Worm (Caenorhabditis elegans): ENCODE results near the gene nrde-3.

nrde-3 gene

DNA sequence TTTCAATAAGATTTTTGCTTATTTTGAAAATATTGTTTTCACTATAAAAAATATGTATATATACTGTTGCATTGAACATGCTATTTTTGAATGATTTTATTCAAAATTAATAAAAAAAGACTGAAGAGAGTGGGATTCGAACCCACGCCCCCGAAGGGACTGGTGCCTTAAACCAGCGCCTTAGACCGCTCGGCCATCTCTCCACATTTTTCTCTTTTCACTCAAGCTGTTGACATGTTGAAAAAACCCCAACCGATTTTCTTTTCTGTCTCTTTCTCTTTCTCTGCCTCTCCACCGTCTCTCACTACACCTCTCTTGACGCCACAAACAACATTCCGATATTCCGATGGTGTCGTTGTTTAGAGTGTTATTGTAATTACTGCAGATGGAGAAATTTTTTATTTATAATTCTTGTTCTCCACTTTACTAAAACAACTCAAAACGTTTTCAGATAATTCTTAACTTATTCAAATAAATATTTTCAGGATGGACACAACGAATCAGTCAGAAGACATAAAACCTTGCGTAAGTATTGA lies 18.8 kb upstream of the nrde-3 start, which contains the start of gene sor-3 (continued):
- TF ChIP-seq ceh-2 (tag; optimal IDR thresholded peaks at IDR 0.05) (peak; percentile 87), syd-9 (tag; optimal IDR thresholded peaks at IDR 0.05) (peak; percentile 82), ceh-24 (tag; optimal IDR thresholded peaks at IDR 0.05) (peak; percentile 81), elt-2 (tag; optimal IDR thresholded peaks at IDR 0.05) (peak; percentile 93), pha-4 (tag; optimal IDR thresholded peaks at IDR 0.05) (no peak), ceh-9 (tag; optimal IDR thresholded peaks at IDR 0.05) (peak; percentile 78), mec-3 (tag; optimal IDR thresholded peaks at IDR 0.05; ENCODE audit: borderline replicate concordance) (peak; percentile 57), pqm-1 (tag; optimal IDR thresholded peaks at IDR 0.05) (peak; percentile 85), T23F11.4 (GFP tag; optimal IDR thresholded peaks at IDR 0.05) (peak; percentile 84), hlh-30 (tag; optimal IDR thresholded peaks at IDR 0.05; ENCODE audit: insufficient read depth) (peak; percentile 53), ceh-18 (tag; optimal IDR thresholded peaks at IDR 0.05) (peak; percentile 87), C08G9.2 (tag; optimal IDR thresholded peaks at IDR 0.05) (peak; percentile 71), npax-4 (tag; optimal IDR thresholded peaks at IDR 0.05) (peak; percentile 70), pha-2 (tag; optimal IDR thresholded peaks at IDR 0.05) (peak; percentile 86), ceh-31 (tag; optimal IDR thresholded peaks at IDR 0.05) (peak; percentile 76), Y22D7AL.16 (tag; optimal IDR thresholded peaks at IDR 0.05) (peak; percentile 89), fkh-6 (tag; optimal IDR thresholded peaks at IDR 0.05) (peak; percentile 85), K02D7.2 (tag; optimal IDR thresholded peaks at IDR 0.05) (peak; percentile 71), pros-1 (tag; optimal IDR thresholded peaks at IDR 0.05) (peak; percentile 16), unc-86 (tag; optimal IDR thresholded peaks at IDR 0.05) (peak; percentile 82)

DNA sequence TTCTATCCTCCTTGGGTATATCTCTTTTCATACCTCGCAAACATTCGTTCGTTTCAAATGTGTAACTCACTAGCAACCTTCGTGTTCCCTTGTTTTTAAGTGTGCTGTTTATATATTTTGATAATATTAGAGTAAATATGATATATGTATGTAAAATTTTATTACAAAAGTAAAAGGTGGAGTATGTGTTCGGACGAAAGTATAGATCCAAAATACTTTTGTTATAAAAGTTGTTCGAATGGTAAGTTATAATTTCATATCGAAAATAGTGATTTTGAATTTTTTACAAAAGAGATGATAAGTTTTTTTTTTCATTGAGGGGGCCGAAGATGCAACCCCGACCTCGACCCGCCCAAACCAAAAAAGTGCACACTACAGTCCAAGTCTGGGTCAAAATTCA lies 14.2 kb upstream of the nrde-3 start, which contains the start of gene C04E7.1:
TSS of gene C04E7.1 (plus strand) at position 301 of the 400 bp plus-strand sequence.
- TF ChIP-seq hlh-8 (tag; optimal IDR thresholded peaks at IDR 0.05) (no peak), ceh-19 (GFP tag; optimal IDR thresholded peaks at IDR 0.05) (no peak), ceh-18 (tag; optimal IDR thresholded peaks at IDR 0.05) (no peak)

DNA sequence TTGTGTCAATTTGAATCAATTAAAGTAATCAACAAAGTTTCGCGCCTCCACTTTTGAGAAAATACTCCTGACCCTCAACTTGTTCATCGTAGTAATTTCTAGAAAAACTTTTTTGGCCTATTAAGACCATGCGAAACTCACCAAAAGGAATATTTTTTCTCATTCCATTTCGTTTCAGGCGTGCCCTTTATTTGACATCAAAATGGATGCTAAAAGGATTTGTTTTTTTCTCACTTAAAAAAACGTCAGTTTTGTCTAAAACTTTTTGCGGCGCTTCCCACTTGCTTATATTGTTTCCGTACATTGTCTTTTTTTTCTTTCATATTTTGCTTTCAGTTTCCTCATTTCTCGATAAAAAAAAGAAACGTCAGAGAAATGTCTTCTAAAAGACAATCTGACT lies 11.6 kb upstream of the nrde-3 start, which contains the start of gene C04E7.5:
TSS of gene C04E7.5 (plus strand) at position 301 of the 400 bp plus-strand sequence.
- TF ChIP-seq dmd-4 (tag; optimal IDR thresholded peaks at IDR 0.05; ENCODE audit: borderline replicate concordance) (no peak), unc-55 (GFP tag; optimal IDR thresholded peaks at IDR 0.05) (no peak), pha-4 (tag; optimal IDR thresholded peaks at IDR 0.05) (no peak), npax-4 (tag; optimal IDR thresholded peaks at IDR 0.05) (no peak), fax-1 (tag; optimal IDR thresholded peaks at IDR 0.05) (no peak), unc-3 (GFP tag; conservative IDR thresholded peaks at IDR 0.05) (no peak), unc-3 (tag; optimal IDR thresholded peaks at IDR 0.05) (no peak), ceh-48 (tag; optimal IDR thresholded peaks at IDR 0.05) (no peak), fkh-10 (GFP tag; optimal IDR thresholded peaks at IDR 0.05) (no peak), gmeb-2 (tag; optimal IDR thresholded peaks at IDR 0.05) (no peak), dve-1 (tag; optimal IDR thresholded peaks at IDR 0.05) (no peak), unc-42 (tag; optimal IDR thresholded peaks at IDR 0.05) (no peak)

DNA sequence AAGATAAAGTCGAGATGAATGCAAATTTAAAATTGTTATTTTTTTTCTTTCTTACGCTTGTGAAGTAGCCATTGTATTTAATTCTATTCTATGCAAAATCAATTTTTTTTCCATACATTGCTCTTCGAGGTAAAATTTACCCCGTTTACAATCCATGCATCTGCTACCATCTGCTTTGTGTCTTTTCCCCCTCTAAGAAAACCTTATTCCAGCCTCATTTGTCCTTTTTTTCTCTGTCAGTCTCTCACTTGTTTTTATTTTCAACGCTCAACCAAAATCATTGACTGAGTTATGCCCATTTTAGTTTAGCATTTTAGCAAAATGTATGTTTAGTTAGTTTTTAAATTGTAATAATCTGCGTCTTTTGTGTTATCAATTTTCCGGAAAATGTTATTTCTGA lies 2.1 kb upstream of the nrde-3 start:
- TF ChIP-seq pax-1 (tag; optimal IDR thresholded peaks at IDR 0.05): no peak
- no peak for TF ChIP-seq K02D7.2 (tag; optimal IDR thresholded peaks at IDR 0.05)
- TF ChIP-seq ztf-16 (tag; optimal IDR thresholded peaks at IDR 0.05): no peak
- no peak for TF ChIP-seq ceh-24 (tag; optimal IDR thresholded peaks at IDR 0.05)
- no peak for TF ChIP-seq madf-2 (tag; optimal IDR thresholded peaks at IDR 0.05)
- TF ChIP-seq ceh-31 (tag; optimal IDR thresholded peaks at IDR 0.05): no peak
- TF ChIP-seq ref-2 (tag; optimal IDR thresholded peaks at IDR 0.05): no peak
- TF ChIP-seq sox-4 (tag; optimal IDR thresholded peaks at IDR 0.05): no peak
- no peak for TF ChIP-seq unc-42 (tag; optimal IDR thresholded peaks at IDR 0.05)

All from whole organism, late embryonic.